Worm (Caenorhabditis elegans) whole organism, L3 larva: ENCODE measurements around the gene Y110A2AL.4.

Source experiments
- ZK546.5 ChIP-seq: sonication (generic microtip); optimal IDR thresholded peaks from 2 replicates; lab custom pipeline; 2017; ENCODE audit warnings: missing biosample characterization, missing genetic modification characterization
- daf-12 ChIP-seq: fragments of 150-350 bp; optimal IDR thresholded peaks from 2 replicates; lab custom pipeline; 2014; ENCODE audit warnings: missing biosample characterization, missing genetic modification reagents, missing genetic modification characterization
- elt-1 ChIP-seq: fragments of 150-350 bp; optimal IDR thresholded peaks from 2 replicates; lab custom pipeline; 2014; ENCODE audit warnings: missing biosample characterization, missing genetic modification characterization
- fkh-10 ChIP-seq: sonication (generic microtip); optimal IDR thresholded peaks from 2 replicates; lab custom pipeline; 2017; ENCODE audit warnings: missing biosample characterization, missing genetic modification reagents, missing genetic modification characterization
- jun-1 ChIP-seq: fragments of 150-350 bp; optimal IDR thresholded peaks from 2 replicates; lab custom pipeline; 2014; ENCODE audit warnings: missing biosample characterization, missing genetic modification reagents, missing genetic modification characterization
- nhr-11 ChIP-seq: fragments of 150-350 bp; optimal IDR thresholded peaks from 2 replicates; lab custom pipeline; 2014; ENCODE audit warnings: missing biosample characterization, missing genetic modification characterization
- nhr-12 ChIP-seq: fragments of 150-350 bp; optimal IDR thresholded peaks from 2 replicates; lab custom pipeline; 2014; ENCODE audit warnings: missing biosample characterization, missing genetic modification characterization
- nhr-237 ChIP-seq: fragments of 150-350 bp; optimal IDR thresholded peaks from 2 replicates; lab custom pipeline; 2014; ENCODE audit warnings: missing biosample characterization, missing genetic modification characterization
- nhr-77 ChIP-seq: fragments of 150-350 bp; optimal IDR thresholded peaks from 2 replicates; lab custom pipeline; 2014; ENCODE audit warnings: missing biosample characterization, missing genetic modification characterization
- unc-39 ChIP-seq: sonication (generic microtip); optimal IDR thresholded peaks from 4 replicates; lab custom pipeline; 2017; ENCODE audit warnings: missing biosample characterization, missing genetic modification characterization
- ztf-11 ChIP-seq: fragments of 150-350 bp; optimal IDR thresholded peaks from 2 replicates; lab custom pipeline; 2014; ENCODE audit warnings: missing biosample characterization, missing genetic modification characterization
- ztf-4 ChIP-seq: fragments of 150-350 bp; optimal IDR thresholded peaks from 2 replicates; lab custom pipeline; 2014; ENCODE audit warnings: missing biosample characterization, missing genetic modification characterization

DNA sequence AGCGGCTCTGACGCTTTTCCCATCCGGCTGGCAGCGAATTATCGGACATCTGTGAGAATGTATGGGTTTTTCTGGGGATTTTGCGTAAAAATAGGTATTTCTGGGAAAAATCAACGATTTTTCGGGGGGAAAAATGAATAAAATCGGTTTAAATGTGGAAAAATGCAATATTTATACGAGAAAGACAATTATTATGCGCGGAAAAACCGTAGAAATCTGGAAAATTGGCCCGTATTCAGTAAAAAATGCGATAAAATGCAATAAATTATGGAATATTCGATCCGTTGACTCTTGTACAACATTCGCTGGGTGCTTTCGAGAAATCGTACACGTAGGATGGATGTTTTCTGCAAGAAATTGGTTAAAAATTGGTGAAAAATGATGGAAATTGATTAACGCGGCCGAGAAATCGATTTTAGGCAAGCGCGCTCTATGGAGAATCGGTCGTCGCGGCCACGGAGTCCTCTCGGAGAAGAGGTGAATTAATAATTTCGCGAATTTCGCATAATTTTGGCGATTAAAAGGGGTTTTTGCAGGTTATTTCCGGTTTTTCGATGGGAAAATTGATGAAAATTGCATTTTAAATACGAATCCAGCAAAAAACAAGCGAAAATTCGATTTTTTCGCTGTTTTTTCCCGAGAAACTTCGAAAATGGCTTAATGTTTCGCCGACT is 50.0 kb downstream of the Y110A2AL.4 start, which contains the start of gene pinn-1:
- TF ChIP-seq ztf-4 (tag; lab: Kevin White, UChicago) = peak; percentile 36
- TF ChIP-seq ZK546.5 (tag; lab: Kevin White, UChicago) = no peak
- no peak for TF ChIP-seq nhr-237
- TF ChIP-seq nhr-77 = peak; percentile 9
- no peak for TF ChIP-seq nhr-12
- TF ChIP-seq ztf-11 (tag; lab: Kevin White, UChicago) = no peak
- no peak for TF ChIP-seq unc-39 (tag; lab: Kevin White, UChicago)
- peak; percentile 5 for TF ChIP-seq elt-1 (tag; lab: Kevin White, UChicago)
- no peak for TF ChIP-seq daf-12 (tag; lab: Kevin White, UChicago)
- TF ChIP-seq jun-1 = peak; percentile 40
- peak; percentile 47 for TF ChIP-seq fkh-10 (GFP tag; lab: Kevin White, UChicago)
- TF ChIP-seq nhr-11 (tag; lab: Kevin White, UChicago) = no peak
